Fruit fly (Drosophila melanogaster): ENCODE data around the gene Akap200.

Akap200 gene

DNA sequence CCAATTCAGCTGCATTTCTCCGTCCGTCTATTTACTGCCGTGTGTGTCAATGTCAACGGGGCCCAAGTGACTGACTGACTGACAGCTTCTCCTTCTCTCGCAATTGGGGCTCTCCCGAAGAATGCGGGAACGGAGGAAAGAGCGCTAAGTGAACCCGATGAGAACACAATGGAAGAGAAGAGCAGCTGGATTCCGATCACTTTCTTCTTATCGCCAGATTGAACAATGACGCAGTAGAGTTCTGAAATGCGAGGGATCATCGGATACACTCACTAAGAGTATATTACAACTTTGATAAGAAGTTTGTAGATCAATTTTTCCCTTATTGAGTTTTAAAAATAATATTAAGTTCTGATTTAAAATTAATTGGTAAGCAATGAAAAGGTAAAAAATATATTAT, 4.0 kb upstream of the Akap200 start, which contains the start of gene Naglu (continued):
- TF ChIP-seq CG13775 (GFP tag; optimal IDR thresholded peaks at IDR 0.05) (no peak), CG10366 (GFP tag; IDR thresholded peaks at IDR 0.05) (no peak), HHEX (GFP tag; optimal IDR thresholded peaks at IDR 0.05) (no peak), CG1832 (GFP tag; optimal IDR thresholded peaks at IDR 0.05) (no peak), CG32532 (GFP tag; IDR thresholded peaks at IDR 0.05) (no peak), E2f1 (GFP tag; IDR thresholded peaks at IDR 0.05) (no peak), CG18619 (GFP tag; optimal IDR thresholded peaks at IDR 0.05) (no peak), CrebB (tag; optimal IDR thresholded peaks at IDR 0.05) (no peak), caup (GFP tag; optimal IDR thresholded peaks at IDR 0.05; ENCODE audit: severe bottlenecking) (no peak), Xbp1 (GFP tag; optimal IDR thresholded peaks at IDR 0.05) (no peak), HLHmδ (GFP tag; optimal IDR thresholded peaks at IDR 0.05) (peak; percentile 46), CG7745 (tag; optimal IDR thresholded peaks at IDR 0.05) (no peak), Rfx (GFP tag; IDR thresholded peaks at IDR 0.05) (0 out of 2 replicates have a peak, but pooled peaks have one; percentile 6), crc (GFP tag; optimal IDR thresholded peaks at IDR 0.05) (no peak), wdn (GFP tag; IDR thresholded peaks at IDR 0.05) (no peak), grn (GFP tag; optimal IDR thresholded peaks at IDR 0.05) (no peak), CG2120 (GFP tag; optimal IDR thresholded peaks at IDR 0.05) (no peak), CG2712 (tag; optimal IDR thresholded peaks at IDR 0.05) (no peak), bbx (GFP tag; IDR thresholded peaks at IDR 0.05; ENCODE audit: partially characterized antibody) (no peak), D19A (tag; optimal IDR thresholded peaks at IDR 0.05) (peak; percentile 86), BtbVII (GFP tag; optimal IDR thresholded peaks at IDR 0.05) (no peak), B-H2 (GFP tag; optimal IDR thresholded peaks at IDR 0.05) (no peak), crol (GFP tag; IDR thresholded peaks at IDR 0.05) (0 out of 2 replicates have a peak, but pooled peaks have one; percentile 9), CG31441 (GFP tag; IDR thresholded peaks at IDR 0.05) (no peak), CG6683 (GFP tag; optimal IDR thresholded peaks at IDR 0.05) (no peak), Aef1 (GFP tag; IDR thresholded peaks at IDR 0.05) (no peak)

DNA sequence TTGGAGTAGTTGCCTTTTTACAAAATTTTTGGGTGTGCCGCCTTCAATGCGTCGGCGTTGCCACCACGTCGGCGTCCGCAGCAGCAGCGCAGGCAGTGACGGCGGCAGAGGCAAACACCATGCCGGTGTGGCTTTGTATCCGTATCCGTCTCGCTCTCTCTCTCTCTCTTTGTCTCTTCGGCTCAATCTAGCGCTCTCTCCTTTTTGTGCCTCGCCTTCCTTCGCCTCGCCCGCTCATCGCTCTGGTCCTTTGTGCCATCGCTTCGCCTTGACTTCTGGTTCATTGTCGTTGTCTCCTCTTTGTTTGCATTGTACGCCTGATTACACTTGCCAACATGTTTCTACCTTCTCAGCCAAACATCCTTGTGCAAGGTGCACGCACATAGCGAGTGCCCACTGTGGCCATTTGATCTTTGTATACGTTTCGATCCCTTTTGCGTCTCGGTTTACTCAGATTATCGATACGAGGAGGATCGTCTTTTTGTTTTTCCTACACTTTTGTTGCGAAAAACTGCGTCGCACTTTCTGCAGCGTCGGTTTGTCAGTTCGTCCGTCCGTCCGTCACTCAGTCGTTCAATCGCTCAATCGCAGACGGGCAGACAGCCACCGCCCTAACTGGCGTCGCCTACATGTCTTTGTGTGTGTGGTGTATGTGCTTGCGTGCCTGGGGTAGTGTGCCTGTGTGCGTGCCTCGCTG, 1.0 kb downstream of the Akap200 start:
- TF ChIP-seq rib (GFP tag; IDR thresholded peaks at IDR 0.05) (0 out of 2 replicates have a peak, but pooled peaks have one; percentile 12), Ets65A (GFP tag) (peak; percentile 62), pita (GFP tag; optimal IDR thresholded peaks at IDR 0.05) (no peak), Hmr (GFP tag; optimal IDR thresholded peaks at IDR 0.05) (peak; percentile 24), Adf1 (GFP tag; IDR thresholded peaks at IDR 0.05) (peak; percentile 98), CG4360 (GFP tag; IDR thresholded peaks at IDR 0.05) (no peak), bigmax (GFP tag; optimal IDR thresholded peaks at IDR 0.05) (no peak), gce (GFP tag; IDR thresholded peaks at IDR 0.05) (0 out of 3 replicates have a peak, but pooled peaks have one; percentile 39), sim (GFP tag; IDR thresholded peaks at IDR 0.05) (0 out of 2 replicates have a peak, but pooled peaks have one; percentile 5), chinmo (GFP tag; IDR thresholded peaks at IDR 0.05; ENCODE audit: partially characterized antibody) (0 out of 4 replicates have a peak, but pooled peaks have one; percentile 16), CG1024 (GFP tag; IDR thresholded peaks at IDR 0.05) (0 out of 2 replicates have a peak, but pooled peaks have one; percentile 11), yki (optimal IDR thresholded peaks at IDR 0.05) (peak; percentile 1), E2f2 (GFP tag; IDR thresholded peaks at IDR 0.05) (peak; percentile 67), zen (tag; optimal IDR thresholded peaks at IDR 0.05) (peak; percentile 39), CG6813 (GFP tag; optimal IDR thresholded peaks at IDR 0.05) (peak; percentile 4), Xbp1 (GFP tag; optimal IDR thresholded peaks at IDR 0.05) (peak; percentile 3), bcd (GFP tag; optimal IDR thresholded peaks at IDR 0.05) (no peak), hth (optimal IDR thresholded peaks at IDR 0.05) (no peak), Atf6 (GFP tag; IDR thresholded peaks at IDR 0.05) (peak; percentile 58; the same call in 1 of the 2 replicates), pan (optimal IDR thresholded peaks at IDR 0.05) (no peak), pan (GFP tag; optimal IDR thresholded peaks at IDR 0.05 in 1 of 2, IDR thresholded peaks at IDR 0.05 in 1 of 2) (peak in 1 of 2 experiments; percentile 25), her (GFP tag; optimal IDR thresholded peaks at IDR 0.05) (peak; percentile 51), kni (GFP tag; optimal IDR thresholded peaks at IDR 0.05) (peak; percentile 40), bsh (GFP tag; optimal IDR thresholded peaks at IDR 0.05) (peak in 1 of 2 experiments; percentile 70), corto (GFP tag; optimal IDR thresholded peaks at IDR 0.05) (peak; percentile 21)

Measured in whole organism, embryonic.